Fruit fly (Drosophila melanogaster) whole organism, embryonic: ENCODE data around the gene Cpsf5.

ENCODE experiments used
- Atf6 ChIP-seq: fragments of 200-800 bp; sonication (Bioruptor generic); IDR thresholded peaks from 2 replicates; pipeline ENCODE4 v1.3.6; 2022; ENCODE audit warnings: missing biosample characterization, missing genetic modification characterization
- CG10654 ChIP-seq: fragments of 200-800 bp; sonication (Bioruptor generic); optimal IDR thresholded peaks from 2 replicates; lab custom pipeline; 2016; ENCODE audit warnings: missing biosample characterization, missing genetic modification characterization
- CG1233 ChIP-seq: fragments of 200-800 bp; sonication (Bioruptor generic); optimal IDR thresholded peaks from 4 replicates; lab custom pipeline; 2018; ENCODE audit warnings: missing biosample characterization, mild to moderate bottlenecking, missing genetic modification characterization
- CG12769 ChIP-seq: fragments of 200-800 bp; sonication (Bioruptor generic); optimal IDR thresholded peaks from 2 replicates; lab custom pipeline; 2019; ENCODE audit warnings: missing biosample characterization, mild to moderate bottlenecking, missing genetic modification characterization, moderate library complexity
- CG13624 ChIP-seq: fragments of 200-800 bp; sonication (Bioruptor generic); optimal IDR thresholded peaks from 2 replicates; lab custom pipeline; 2016; ENCODE audit warnings: missing biosample characterization, missing genetic modification characterization
- CG1602 ChIP-seq: fragments of 200-800 bp; sonication (Bioruptor generic); optimal IDR thresholded peaks from 3 replicates; lab custom pipeline; 2016; ENCODE audit warnings: missing biosample characterization, missing genetic modification characterization
- CG16779 ChIP-seq: fragments of 200-800 bp; sonication (Bioruptor generic); IDR thresholded peaks from 2 replicates; pipeline ENCODE4 v1.3.6; 2022; ENCODE audit warnings: missing biosample characterization, missing genetic modification characterization
- CG17802 ChIP-seq: fragments of 200-800 bp; sonication (Bioruptor generic); optimal IDR thresholded peaks from 2 replicates; lab custom pipeline; 2018; ENCODE audit warnings: missing biosample characterization, mild to moderate bottlenecking, missing genetic modification characterization, moderate library complexity
- CG2199 ChIP-seq: fragments of 200-800 bp; sonication (Bioruptor generic); IDR thresholded peaks from 3 replicates; pipeline ENCODE4 v1.3.6; 2022; ENCODE audit warnings: missing biosample characterization, missing genetic modification characterization
- CG2202 ChIP-seq: fragments of 200-800 bp; sonication (Bioruptor generic); optimal IDR thresholded peaks from 2 replicates; lab custom pipeline; 2018; ENCODE audit warnings: missing biosample characterization, mild to moderate bottlenecking, missing genetic modification characterization
- CG3065 ChIP-seq: fragments of 200-800 bp; sonication (Bioruptor generic); optimal IDR thresholded peaks from 2 replicates; lab custom pipeline; 2016; ENCODE audit warnings: missing biosample characterization, missing genetic modification characterization
- CG4360 ChIP-seq: fragments of 200-800 bp; sonication (Bioruptor generic); IDR thresholded peaks from 2 replicates; pipeline ENCODE4 v1.3.6; 2022; ENCODE audit warnings: missing biosample characterization, missing genetic modification characterization
- CG4424 ChIP-seq: fragments of 200-800 bp; sonication (Bioruptor generic); optimal IDR thresholded peaks from 3 replicates; lab custom pipeline; 2016; ENCODE audit warnings: missing biosample characterization, missing genetic modification characterization
- CG4854 ChIP-seq: fragments of 200-800 bp; sonication (Bioruptor generic); optimal IDR thresholded peaks from 2 replicates; lab custom pipeline; 2016; ENCODE audit warnings: missing biosample characterization, missing genetic modification characterization, inconsistent platforms
- CG6813 ChIP-seq: fragments of 200-800 bp; sonication (Bioruptor generic); optimal IDR thresholded peaks from 2 replicates; lab custom pipeline; 2017; ENCODE audit warnings: missing biosample characterization, missing genetic modification characterization, mild to moderate bottlenecking, moderate library complexity, missing genetic modification reagents
- CG7556 ChIP-seq: fragments of 200-800 bp; sonication (Bioruptor generic); optimal IDR thresholded peaks from 2 replicates; lab custom pipeline; 2017; ENCODE audit warnings: missing biosample characterization, mild to moderate bottlenecking, missing genetic modification characterization
- CG8281 ChIP-seq: fragments of 200-800 bp; sonication (Bioruptor generic); optimal IDR thresholded peaks from 2 replicates; lab custom pipeline; 2018; ENCODE audit warnings: missing biosample characterization, mild to moderate bottlenecking, missing genetic modification characterization, moderate library complexity
- CG8924 ChIP-seq: fragments of 200-800 bp; optimal IDR thresholded peaks from 3 replicates; lab custom pipeline; 2019; ENCODE audit warnings: missing biosample characterization, mild to moderate bottlenecking, missing genetic modification characterization, moderate library complexity
- CG9817 ChIP-seq: fragments of 200-800 bp; sonication (Bioruptor generic); optimal IDR thresholded peaks from 2 replicates; lab custom pipeline; 2018; ENCODE audit warnings: missing biosample characterization, mild to moderate bottlenecking, missing genetic modification characterization, moderate library complexity
- CHES-1-like ChIP-seq: fragments of 200-800 bp; sonication (Bioruptor generic); optimal IDR thresholded peaks from 2 replicates; lab custom pipeline; 2016; ENCODE audit warnings: missing biosample characterization, missing genetic modification characterization
- CrebB ChIP-seq: fragments of 200-800 bp; sonication (Bioruptor generic); optimal IDR thresholded peaks from 3 replicates; lab custom pipeline; 2018; ENCODE audit warnings: missing biosample characterization, mild to moderate bottlenecking, missing genetic modification characterization
- Dad ChIP-seq: fragments of 200-800 bp; sonication (Bioruptor generic); optimal IDR thresholded peaks from 3 replicates; lab custom pipeline; 2016; ENCODE audit warnings: missing biosample characterization, missing genetic modification characterization
- Drgx ChIP-seq: fragments of 200-800 bp; sonication (Bioruptor generic); IDR thresholded peaks from 2 replicates; pipeline ENCODE4 v1.3.6; 2022; ENCODE audit warnings: missing biosample characterization, missing genetic modification characterization
- Hr39 ChIP-seq: fragments of >200 bp; optimal IDR thresholded peaks from 2 replicates; lab custom pipeline; 2017
- Med ChIP-seq: fragments of 200-800 bp; sonication (Bioruptor generic); peaks from one replicate; lab custom pipeline; 2016; ENCODE audit warnings: missing biosample characterization, missing genetic modification characterization, mild to moderate bottlenecking, inconsistent platforms, moderate library complexity
- Oli ChIP-seq: fragments of 200-800 bp; sonication (Bioruptor generic); optimal IDR thresholded peaks from 2 replicates; lab custom pipeline; 2018; ENCODE audit warnings: missing biosample characterization, mild to moderate bottlenecking, missing genetic modification characterization, moderate library complexity
- Rfx ChIP-seq: fragments of 200-800 bp; sonication (Bioruptor generic); IDR thresholded peaks from 2 replicates; pipeline ENCODE4 v1.3.6; 2022; ENCODE audit warnings: missing biosample characterization, missing genetic modification characterization
- Vsx1 ChIP-seq: fragments of 200-800 bp; sonication (Bioruptor generic); optimal IDR thresholded peaks from 2 replicates; lab custom pipeline; 2017; ENCODE audit warnings: missing biosample characterization, mild to moderate bottlenecking, missing genetic modification characterization, missing genetic modification reagents
- bowl ChIP-seq: fragments of 200-800 bp; sonication (Bioruptor generic); IDR thresholded peaks from 2 replicates; pipeline ENCODE4 v1.3.6; 2022; ENCODE audit warnings: missing biosample characterization, missing genetic modification characterization
- cas ChIP-seq: fragments of 200-800 bp; sonication (Bioruptor generic); IDR thresholded peaks from 2 replicates; pipeline ENCODE4 v1.3.6; 2022; ENCODE audit warnings: missing biosample characterization, missing genetic modification characterization
- chinmo ChIP-seq: fragments of 200-800 bp; sonication (Bioruptor generic); IDR thresholded peaks from 4 replicates; pipeline ENCODE4 v1.3.6; 2022; ENCODE audit warnings: missing biosample characterization, missing genetic modification characterization; ENCODE audit not compliant: partially characterized antibody
- dimm ChIP-seq: fragments of 200-800 bp; sonication (Bioruptor generic); IDR thresholded peaks from 2 replicates; pipeline ENCODE4 v1.3.6; 2022; ENCODE audit warnings: missing biosample characterization, missing genetic modification characterization
- disco-r ChIP-seq: fragments of 200-800 bp; sonication (Bioruptor generic); optimal IDR thresholded peaks from 2 replicates; lab custom pipeline; 2016; ENCODE audit warnings: missing biosample characterization, missing genetic modification characterization
- eve ChIP-seq, 2 experiments: fragments of >200 bp; optimal IDR thresholded peaks; 2 replicates each; lab custom pipeline; 2017; ENCODE audit warnings: missing biosample characterization in 2 of 2, missing genetic modification characterization in 2 of 2
- h ChIP-seq: fragments of >200 bp; optimal IDR thresholded peaks from 2 replicates; lab custom pipeline; 2017
- hb ChIP-seq: fragments of 200-800 bp; sonication (Bioruptor generic); IDR thresholded peaks from 3 replicates; pipeline ENCODE4 v1.3.6; 2022; ENCODE audit warnings: missing biosample characterization, missing genetic modification characterization; ENCODE audit not compliant: partially characterized antibody
- hkb ChIP-seq, 2 experiments: fragments of 200-800 bp in 1 of 2; fragments of >200 bp in 1 of 2; sonication (Bioruptor generic) in 1 of 2; IDR thresholded peaks in 1 of 2; optimal IDR thresholded peaks in 1 of 2; 2 replicates each; pipeline versions ENCODE4 v1.3.6 to Lab custom; 2017 to 2022; ENCODE audit warnings: missing biosample characterization in 1 of 2, missing genetic modification characterization in 1 of 2
- mirr ChIP-seq: fragments of 200-800 bp; sonication (Bioruptor generic); optimal IDR thresholded peaks from 3 replicates; lab custom pipeline; 2018; ENCODE audit warnings: missing biosample characterization, mild to moderate bottlenecking, missing genetic modification characterization
- oc ChIP-seq: fragments of 200-800 bp; sonication (Bioruptor generic); optimal IDR thresholded peaks from 2 replicates; lab custom pipeline; 2018; ENCODE audit warnings: missing biosample characterization, mild to moderate bottlenecking, missing genetic modification characterization, moderate library complexity
- pros ChIP-seq: fragments of 200-800 bp; sonication (Bioruptor generic); optimal IDR thresholded peaks from 3 replicates; lab custom pipeline; 2019; ENCODE audit warnings: missing biosample characterization, mild to moderate bottlenecking, missing genetic modification characterization, moderate library complexity
- so ChIP-seq: fragments of 200-800 bp; sonication (Bioruptor generic); IDR thresholded peaks from 3 replicates; pipeline ENCODE4 v1.3.6; 2022; ENCODE audit warnings: missing biosample characterization, missing genetic modification characterization
- sr ChIP-seq: fragments of 200-800 bp; sonication (Bioruptor generic); IDR thresholded peaks from 3 replicates; pipeline ENCODE4 v1.3.6; 2022; ENCODE audit warnings: missing biosample characterization, missing genetic modification characterization
- tin ChIP-seq: fragments of 200-800 bp; sonication (Bioruptor generic); optimal IDR thresholded peaks from 3 replicates; lab custom pipeline; 2016; ENCODE audit warnings: missing biosample characterization, missing genetic modification characterization
- tna ChIP-seq: fragments of 200-800 bp; sonication (Bioruptor generic); IDR thresholded peaks from 2 replicates; pipeline ENCODE4 v1.3.6; 2022; ENCODE audit warnings: missing biosample characterization, missing genetic modification characterization; ENCODE audit not compliant: partially characterized antibody
- toy ChIP-seq: fragments of 200-800 bp; sonication (Bioruptor generic); IDR thresholded peaks from 2 replicates; pipeline ENCODE4 v1.3.6; 2022; ENCODE audit warnings: missing biosample characterization, missing genetic modification characterization
- wek ChIP-seq: fragments of 200-800 bp; sonication (Bioruptor generic); optimal IDR thresholded peaks from 3 replicates; lab custom pipeline; 2018; ENCODE audit warnings: missing biosample characterization, mild to moderate bottlenecking, missing genetic modification characterization, moderate library complexity
- wor ChIP-seq: fragments of 200-800 bp; sonication (Bioruptor generic); IDR thresholded peaks from 2 replicates; pipeline ENCODE4 v1.3.6; 2022; ENCODE audit warnings: missing biosample characterization, missing genetic modification characterization
- zen2 ChIP-seq: fragments of 200-800 bp; sonication (Bioruptor generic); IDR thresholded peaks from 3 replicates; pipeline ENCODE4 v1.3.6; 2022; ENCODE audit warnings: missing biosample characterization, missing genetic modification characterization; ENCODE audit not compliant: partially characterized antibody

The Cpsf5 gene

DNA sequence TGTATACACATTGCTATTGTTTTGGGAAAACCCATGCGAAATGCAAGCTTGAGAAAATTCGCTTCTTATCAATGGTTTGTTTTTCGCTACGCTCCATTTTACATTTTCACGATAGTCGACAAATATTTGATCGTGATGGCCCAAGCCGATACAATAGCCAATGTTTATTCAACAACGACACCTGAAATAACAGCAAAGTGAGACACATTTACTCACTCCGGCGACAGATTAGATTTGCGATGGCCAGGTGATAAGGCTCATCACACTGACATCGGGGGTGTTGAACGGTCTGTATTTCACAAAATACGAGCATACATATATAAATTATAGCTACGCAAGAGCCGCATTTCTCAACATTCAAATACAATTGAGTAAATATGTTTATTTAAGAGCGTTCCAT is 13.7 kb upstream of the Cpsf5 start (continued):
- TF ChIP-seq CG2202: peak; percentile 48
- no peak for TF ChIP-seq CG1602 (GFP tag; lab: Kevin White, UChicago)
- no peak for TF ChIP-seq hkb (optimal IDR thresholded peaks at IDR 0.05; lab: Kevin White, UChicago)
- TF ChIP-seq hkb (GFP tag; IDR thresholded peaks at IDR 0.05; lab: Robert Waterston, UW): peak; percentile 67; the same call in 1 of the 2 replicates
- peak; percentile 67 for TF ChIP-seq CG7556
- peak; percentile 78 for TF ChIP-seq CG12769 (tag; lab: Kevin White, UChicago)
- TF ChIP-seq CG4424: peak; percentile 24
- peak; percentile 92 for TF ChIP-seq Med
- peak; percentile 44 for TF ChIP-seq Drgx
- TF ChIP-seq CG1233 (GFP tag; lab: Kevin White, UChicago): peak; percentile 75
- no peak for TF ChIP-seq zen2 (GFP tag; lab: Robert Waterston, UW)

DNA sequence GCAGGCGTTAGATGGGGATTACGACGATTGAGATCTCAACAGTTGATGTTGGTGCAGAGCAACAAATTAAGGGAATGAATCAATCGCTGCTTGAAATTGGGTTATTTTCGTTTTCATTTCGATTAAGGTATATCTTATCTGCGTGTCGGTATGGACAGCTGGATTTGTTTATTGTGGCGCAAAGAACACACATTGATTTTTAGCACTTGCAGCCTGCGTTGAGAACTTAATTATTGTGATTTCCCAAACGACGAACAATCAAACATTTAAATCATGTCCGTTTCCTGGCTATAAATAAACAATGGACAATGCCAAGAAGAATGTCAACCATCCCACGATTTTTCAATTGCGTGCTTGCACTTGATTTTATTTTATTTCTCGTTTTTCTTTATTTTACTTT is 12.8 kb upstream of the Cpsf5 start:
- no peak for TF ChIP-seq CG17802 (tag; lab: Kevin White, UChicago)
- TF ChIP-seq eve (GFP tag; optimal IDR thresholded peaks at IDR 0.05; lab: Kevin White, UChicago): peak in 1 of 2 experiments; percentile 64
- TF ChIP-seq chinmo (GFP tag; lab: Robert Waterston, UW): 0 out of 4 replicates have a peak, but pooled peaks have one; percentile 48
- 0 out of 2 replicates have a peak, but pooled peaks have one; percentile 1 for TF ChIP-seq Rfx (GFP tag; lab: Robert Waterston, UW)
- peak; percentile 21 for TF ChIP-seq mirr (GFP tag; lab: Kevin White, UChicago)
- no peak for TF ChIP-seq CrebB (tag; lab: Kevin White, UChicago)

DNA sequence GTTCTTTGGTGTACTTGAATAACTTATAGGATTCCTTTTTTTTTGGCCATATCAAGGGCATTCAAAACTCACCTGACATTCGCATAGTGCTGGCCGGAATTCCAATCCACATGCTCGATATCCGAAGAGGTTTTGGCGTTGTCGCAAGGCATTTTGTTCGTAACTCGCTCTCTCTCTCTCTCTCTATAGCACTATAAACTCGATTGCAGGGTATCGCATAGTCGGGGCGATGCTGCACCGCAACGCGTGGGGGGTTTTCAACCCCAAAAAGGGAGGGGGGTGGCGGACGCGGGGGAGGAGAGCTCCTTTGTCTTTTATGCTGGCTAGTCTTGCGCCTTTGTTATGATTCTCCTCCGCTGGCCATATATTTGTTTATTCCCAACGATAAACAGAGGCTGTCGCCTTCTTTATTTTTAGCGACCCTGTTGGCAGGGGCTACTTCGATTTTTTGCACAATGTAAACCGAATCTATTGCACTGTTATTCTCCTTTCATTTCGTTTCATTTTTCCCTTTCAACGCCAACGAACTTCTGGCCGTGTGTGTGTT is 12.3 kb upstream of the Cpsf5 start:
- TF ChIP-seq h (no peak), tin (GFP tag; lab: Kevin White, UChicago) (no peak), CG8924 (tag; lab: Kevin White, UChicago) (no peak), tna (GFP tag; lab: Robert Waterston, UW) (no peak), Hr39 (lab: Kevin White, UChicago) (no peak), disco-r (GFP tag; lab: Kevin White, UChicago) (no peak), wek (GFP tag; lab: Kevin White, UChicago) (no peak), CG16779 (0 out of 2 replicates have a peak, but pooled peaks have one; percentile 20), CG3065 (no peak), CG2199 (GFP tag; lab: Robert Waterston, UW) (0 out of 3 replicates have a peak, but pooled peaks have one; percentile 45), CG4854 (GFP tag; lab: Kevin White, UChicago) (no peak), so (GFP tag; lab: Robert Waterston, UW) (no peak), Vsx1 (GFP tag; lab: Kevin White, UChicago) (no peak), dimm (GFP tag; lab: Robert Waterston, UW) (no peak), CG4360 (GFP tag; lab: Robert Waterston, UW) (no peak), toy (GFP tag; lab: Robert Waterston, UW) (no peak), CG13624 (no peak), CHES-1-like (GFP tag; lab: Kevin White, UChicago) (no peak), sr (no peak), CG8281 (tag; lab: Kevin White, UChicago) (no peak), CG6813 (GFP tag; lab: Kevin White, UChicago) (no peak), cas (GFP tag; lab: Robert Waterston, UW) (no peak), Oli (tag; lab: Kevin White, UChicago) (no peak), Atf6 (GFP tag; lab: Robert Waterston, UW) (0 out of 2 replicates have a peak, but pooled peaks have one; percentile 21), Dad (GFP tag; lab: Kevin White, UChicago) (no peak), CG10654 (GFP tag; lab: Kevin White, UChicago) (peak; percentile 1), pros (GFP tag; lab: Kevin White, UChicago) (no peak), wor (GFP tag; lab: Robert Waterston, UW) (no peak), CG9817 (tag; lab: Kevin White, UChicago) (no peak), zen2 (GFP tag; lab: Robert Waterston, UW) (no peak), oc (tag; lab: Kevin White, UChicago) (no peak), eve (GFP tag; optimal IDR thresholded peaks at IDR 0.05; lab: Kevin White, UChicago) (no peak), hb (GFP tag; lab: Robert Waterston, UW) (no peak), bowl (no peak)
